Worm (Caenorhabditis elegans): ENCODE data around the gene T04F3.4.

DNA sequence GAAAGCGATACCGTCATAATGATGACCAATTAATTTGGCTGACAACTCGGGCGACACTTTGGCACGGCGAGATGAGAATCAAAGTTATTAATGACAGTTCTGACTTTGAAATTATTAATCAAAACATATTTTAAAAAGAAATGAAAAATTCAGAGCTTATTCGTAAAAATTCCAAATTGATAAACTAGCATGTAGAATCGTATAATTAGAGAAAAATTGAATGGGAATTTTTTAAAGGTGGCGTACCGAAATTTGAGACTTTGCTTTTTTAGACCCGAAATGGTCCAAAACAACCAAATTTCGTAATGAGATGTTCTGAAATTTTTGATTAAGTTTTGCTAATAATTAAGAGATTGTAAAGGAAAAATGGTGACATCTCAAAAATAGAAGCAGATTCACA, 36.9 kb downstream of the T04F3.4 start, which contains the start of gene daf-11:
- TF ChIP-seq hmg-4 (GFP tag; optimal IDR thresholded peaks at IDR 0.05) (no peak), tra-4 (tag; optimal IDR thresholded peaks at IDR 0.05) (no peak), sea-1 (GFP tag; conservative IDR thresholded peaks at IDR 0.05) (no peak), hmbx-1 (tag; optimal IDR thresholded peaks at IDR 0.05) (no peak), scrt-1 (GFP tag; IDR thresholded peaks at IDR 0.05) (no peak), ama-1 (optimal IDR thresholded peaks at IDR 0.05) (no peak)

Measured in whole organism, early embryonic.